Worm (Caenorhabditis elegans): ENCODE measurements around the gene cyb-1.
"Not testable (repeated sequence)": the region's sequence is repeated elsewhere in the genome, so short reads cannot be mapped to it uniquely, and the experiment has no call there.

The cyb-1 gene

DNA sequence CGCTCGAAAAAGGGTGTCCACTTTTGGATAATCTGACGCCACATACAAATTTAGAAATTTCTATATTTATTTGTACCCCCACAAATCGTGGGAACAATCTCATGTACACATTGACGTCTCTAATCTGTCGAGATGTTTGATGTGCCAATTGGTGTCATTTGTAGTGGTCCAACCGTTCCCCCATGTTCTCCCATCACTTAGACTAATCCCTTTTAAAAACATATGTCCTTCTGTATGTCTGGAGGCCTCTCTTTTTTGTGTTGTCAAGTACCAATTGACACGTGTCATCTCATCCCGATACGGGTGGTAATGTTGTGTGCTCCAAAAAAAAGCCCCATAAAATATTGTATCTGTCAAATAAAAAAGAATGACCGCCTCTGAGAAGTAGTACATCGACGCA is 10.3 kb downstream of the cyb-1 start:
- TF ChIP-seq aha-1 (tag) (no peak), aly-2 (tag; optimal IDR thresholded peaks at IDR 0.05) (no peak), daf-16 (GFP tag; optimal IDR thresholded peaks at IDR 0.05) (no peak), daf-16 (tag; optimal IDR thresholded peaks at IDR 0.05) (no peak), daf-12 (tag; optimal IDR thresholded peaks at IDR 0.05) (no peak), ztf-11 (tag; optimal IDR thresholded peaks at IDR 0.05) (no peak), tag-97 (GFP tag; IDR thresholded peaks at IDR 0.05) (no peak), arid-1 (GFP tag; conservative IDR thresholded peaks at IDR 0.05) (no peak), hmg-1.1 (GFP tag; IDR thresholded peaks at IDR 0.05) (no peak)

DNA sequence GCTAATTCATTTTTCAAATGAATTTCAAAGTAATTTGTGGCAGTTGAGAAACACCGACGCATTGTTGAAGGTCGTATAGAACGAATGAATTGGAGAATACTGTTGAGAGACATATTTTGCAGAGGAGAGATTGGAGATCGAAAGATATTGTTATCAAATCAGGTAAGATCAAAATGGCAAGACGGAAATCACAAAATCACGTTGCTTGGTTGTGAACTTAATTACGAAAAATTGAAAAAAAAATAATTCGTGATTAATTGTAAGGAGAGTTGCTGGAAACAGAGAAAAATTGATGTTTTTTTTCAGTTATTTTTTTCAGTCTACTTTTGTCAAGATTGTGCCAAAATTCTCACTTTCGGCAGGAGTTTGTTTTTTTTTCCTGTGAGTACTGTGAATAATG is 15.0 kb downstream of the cyb-1 start, which contains the start of gene T25B9.1:
T25B9.1 (minus strand) TSS at position 101 of the 400 bp plus-strand sequence.
- TF ChIP-seq nhr-76 (tag; optimal IDR thresholded peaks at IDR 0.05) (no peak), unc-62 (GFP tag; optimal IDR thresholded peaks at IDR 0.05 in 1 of 2) (no peak), unc-62 (tag; optimal IDR thresholded peaks at IDR 0.05) (no peak), spr-1 (tag; optimal IDR thresholded peaks at IDR 0.05) (no peak), nhr-6 (tag; optimal IDR thresholded peaks at IDR 0.05) (no peak), tra-1 (GFP tag; IDR thresholded peaks at IDR 0.05) (no peak), set-16 (GFP tag; IDR thresholded peaks at IDR 0.05) (no peak), dmd-6 (GFP tag; IDR thresholded peaks at IDR 0.05) (no peak), ztf-7 (tag; optimal IDR thresholded peaks at IDR 0.05) (no peak), zag-1 (tag; optimal IDR thresholded peaks at IDR 0.05) (no peak), lir-3 (tag; optimal IDR thresholded peaks at IDR 0.05) (no peak), daf-16 (GFP tag; optimal IDR thresholded peaks at IDR 0.05) (no peak), daf-16 (tag; optimal IDR thresholded peaks at IDR 0.05) (no peak), ctbp-1 (GFP tag; IDR thresholded peaks at IDR 0.05) (no peak), dpl-1 (GFP tag; optimal IDR thresholded peaks at IDR 0.05) (no peak), lim-7 (GFP tag; IDR thresholded peaks at IDR 0.05) (no peak), mxl-2 (GFP tag; conservative IDR thresholded peaks at IDR 0.05) (no peak), nhr-237 (tag; optimal IDR thresholded peaks at IDR 0.05) (no peak), ceh-62 (tag; optimal IDR thresholded peaks at IDR 0.05) (no peak)

DNA sequence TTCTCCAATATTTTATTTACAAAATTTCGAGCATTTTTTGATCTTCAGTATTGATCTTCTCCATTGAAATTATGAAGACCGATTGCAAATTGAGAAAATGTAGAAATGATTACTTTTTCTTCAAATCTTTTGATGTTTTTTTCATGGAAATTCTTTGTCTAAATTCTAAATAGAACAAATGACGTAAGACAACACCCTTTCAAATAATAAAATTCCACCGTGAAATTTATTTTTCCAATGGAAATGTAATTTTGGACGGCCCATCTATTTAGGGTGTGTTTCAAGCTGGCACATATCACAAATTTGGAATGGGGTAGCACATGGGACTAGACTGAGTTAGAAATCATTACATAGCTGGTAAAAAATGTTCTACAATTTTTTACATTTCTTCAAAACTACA is 16.7 kb downstream of the cyb-1 start, which contains the start of gene T25B9.2:
T25B9.2 (minus strand) TSS at position 101 of the 400 bp plus-strand sequence.
- not testable (repeated sequence) for TF ChIP-seq ceh-32 (tag; optimal IDR thresholded peaks at IDR 0.05; ENCODE audit: poor library complexity); rbr-2 (tag; optimal IDR thresholded peaks at IDR 0.05); set-16 (GFP tag; IDR thresholded peaks at IDR 0.05)

DNA sequence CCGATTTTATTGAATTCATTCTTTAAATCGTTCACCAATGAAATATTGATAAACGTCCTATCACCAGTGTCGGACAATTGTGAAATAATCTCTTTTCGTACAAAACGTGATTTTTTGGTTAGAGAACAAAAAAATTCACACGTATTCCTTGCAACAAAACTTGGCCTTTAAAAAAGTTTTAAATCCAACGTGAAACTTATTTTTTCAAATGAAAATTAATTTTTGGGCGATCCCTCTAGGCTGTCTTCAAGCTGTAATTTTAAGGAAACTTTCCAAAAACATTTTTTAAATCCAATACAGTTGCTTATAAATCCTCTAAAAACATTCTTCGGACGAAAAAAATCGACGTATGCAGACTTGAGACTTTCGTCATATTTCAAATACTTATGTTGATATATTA is 19.7 kb downstream of the cyb-1 start, which contains the start of gene T25B9.5:
T25B9.5 (minus strand) TSS at position 101 of the 400 bp plus-strand sequence.
- TF ChIP-seq cey-2 (tag; optimal IDR thresholded peaks at IDR 0.05; ENCODE audit: borderline replicate concordance, insufficient read depth) (no peak), skn-1 (tag; optimal IDR thresholded peaks at IDR 0.05) (no peak), daf-16 (GFP tag; optimal IDR thresholded peaks at IDR 0.05) (no peak), daf-16 (tag; optimal IDR thresholded peaks at IDR 0.05) (no peak), hlh-30 (tag; optimal IDR thresholded peaks at IDR 0.05; ENCODE audit: insufficient read depth) (no peak), pqm-1 (tag; optimal IDR thresholded peaks at IDR 0.05) (no peak), dve-1 (tag; optimal IDR thresholded peaks at IDR 0.05; ENCODE audit: insufficient read depth) (no peak), duxl-1 (tag; optimal IDR thresholded peaks at IDR 0.05; ENCODE audit: poor library complexity) (no peak), R02D3.7 (tag; optimal IDR thresholded peaks at IDR 0.05) (no peak), fos-1 (tag; optimal IDR thresholded peaks at IDR 0.05) (no peak)

Measured in whole organism, L4 larva.